Worm (Caenorhabditis elegans) whole organism, mixed stage, embryonic: ENCODE data around the gene igcm-2.
A peak's percentile ranks its signal among the peaks of the same experiment; 100 is the strongest.

Experiments
- M03D4.4 ChIP-seq: sonication (generic microtip); optimal IDR thresholded peaks from 2 replicates; lab custom pipeline; 2017; ENCODE audit warnings: mild to moderate bottlenecking, missing genetic modification characterization, missing compliant biosample characterization
- bed-3 ChIP-seq: fragments of 200-800 bp; sonication (Bioruptor generic); optimal IDR thresholded peaks from 3 replicates; lab custom pipeline; 2018; ENCODE audit warnings: mild to moderate bottlenecking, missing genetic modification characterization, moderate library complexity, missing compliant biosample characterization
- blmp-1 ChIP-seq: fragments of 150-350 bp; optimal IDR thresholded peaks from 2 replicates; lab custom pipeline; 2014; ENCODE audit warnings: missing biosample characterization, missing genetic modification characterization
- ceh-39 ChIP-seq: fragments of 150-350 bp; optimal IDR thresholded peaks from 2 replicates; lab custom pipeline; 2014; ENCODE audit warnings: missing biosample characterization, missing genetic modification characterization
- ceh-43 ChIP-seq: fragments of 200-800 bp; sonication (Bioruptor generic); optimal IDR thresholded peaks from 2 replicates; lab custom pipeline; 2018; ENCODE audit warnings: mild to moderate bottlenecking, missing genetic modification characterization, moderate library complexity, missing compliant biosample characterization
- ceh-83 ChIP-seq: fragments of 200-800 bp; sonication (Bioruptor generic); optimal IDR thresholded peaks from 2 replicates; lab custom pipeline; 2018; ENCODE audit warnings: mild to moderate bottlenecking, missing genetic modification characterization, missing compliant biosample characterization
- ces-1 ChIP-seq: fragments of 150-350 bp; optimal IDR thresholded peaks from 2 replicates; lab custom pipeline; 2014; ENCODE audit warnings: missing biosample characterization, missing genetic modification reagents, missing genetic modification characterization
- cnd-1 ChIP-seq: fragments of 200-800 bp; sonication (Bioruptor generic); optimal IDR thresholded peaks from 2 replicates; lab custom pipeline; 2018; ENCODE audit warnings: mild to moderate bottlenecking, missing genetic modification characterization, missing compliant biosample characterization
- drap-1 ChIP-seq: fragments of 200-800 bp; sonication (Bioruptor generic); optimal IDR thresholded peaks from 3 replicates; lab custom pipeline; 2018; ENCODE audit warnings: mild to moderate bottlenecking, missing genetic modification characterization, missing compliant biosample characterization
- elt-1 ChIP-seq: sonication (generic microtip); optimal IDR thresholded peaks from 2 replicates; lab custom pipeline; 2017; ENCODE audit warnings: missing genetic modification characterization, mild to moderate bottlenecking, missing compliant biosample characterization, antibody characterized with exemption, moderate library complexity, borderline replicate concordance; ENCODE audit not compliant: insufficient read depth
- elt-3 ChIP-seq: fragments of 150-350 bp; optimal IDR thresholded peaks from 2 replicates; lab custom pipeline; 2014; ENCODE audit warnings: missing biosample characterization, missing genetic modification characterization
- flh-1 ChIP-seq: fragments of 200-800 bp; sonication (Bioruptor generic); optimal IDR thresholded peaks from 2 replicates; lab custom pipeline; 2018; ENCODE audit warnings: mild to moderate bottlenecking, missing genetic modification characterization, moderate library complexity, missing compliant biosample characterization
- ham-2 ChIP-seq: fragments of 200-800 bp; sonication (Bioruptor generic); optimal IDR thresholded peaks from 2 replicates; lab custom pipeline; 2018; ENCODE audit warnings: mild to moderate bottlenecking, missing genetic modification characterization, missing compliant biosample characterization
- hlh-1 ChIP-seq: fragments of 150-350 bp; optimal IDR thresholded peaks from 2 replicates; lab custom pipeline; 2014; ENCODE audit warnings: missing biosample characterization, missing genetic modification reagents, missing genetic modification characterization
- lin-13 ChIP-seq: fragments of 150-350 bp; optimal IDR thresholded peaks from 2 replicates; lab custom pipeline; 2014; ENCODE audit warnings: missing biosample characterization, missing genetic modification characterization
- mab-5 ChIP-seq: fragments of 150-350 bp; optimal IDR thresholded peaks from 2 replicates; lab custom pipeline; 2014; ENCODE audit warnings: missing biosample characterization, missing genetic modification characterization
- mep-1 ChIP-seq: fragments of 150-350 bp; optimal IDR thresholded peaks from 2 replicates; lab custom pipeline; 2017; ENCODE audit warnings: missing biosample characterization, missing genetic modification reagents, missing genetic modification characterization, inconsistent platforms
- mls-2 ChIP-seq: sonication (generic microtip); optimal IDR thresholded peaks from 2 replicates; lab custom pipeline; 2016; ENCODE audit warnings: mild to moderate bottlenecking, missing genetic modification characterization, moderate library complexity, missing compliant biosample characterization
- nhr-12 ChIP-seq: fragments of 150-350 bp; optimal IDR thresholded peaks from 2 replicates; lab custom pipeline; 2014; ENCODE audit warnings: missing biosample characterization, missing genetic modification characterization
- nhr-2 ChIP-seq: fragments of 150-350 bp; optimal IDR thresholded peaks from 2 replicates; lab custom pipeline; 2014; ENCODE audit warnings: missing biosample characterization, missing genetic modification characterization
- nhr-237 ChIP-seq: fragments of 150-350 bp; optimal IDR thresholded peaks from 2 replicates; lab custom pipeline; 2014; ENCODE audit warnings: missing biosample characterization, missing genetic modification characterization
- nhr-76 ChIP-seq: sonication (generic microtip); optimal IDR thresholded peaks from 2 replicates; lab custom pipeline; 2017; ENCODE audit warnings: missing biosample characterization, missing genetic modification characterization
- pha-4 ChIP-seq: fragments of 150-350 bp; optimal IDR thresholded peaks from 2 replicates; lab custom pipeline; 2018; ENCODE audit warnings: missing biosample characterization, missing genetic modification reagents, missing genetic modification characterization
- sem-2 ChIP-seq: fragments of 200-800 bp; sonication (Bioruptor generic); optimal IDR thresholded peaks from 2 replicates; lab custom pipeline; 2018; ENCODE audit warnings: mild to moderate bottlenecking, missing genetic modification characterization, missing compliant biosample characterization
- snpc-4 ChIP-seq: fragments of 150-350 bp; optimal IDR thresholded peaks from 2 replicates; lab custom pipeline; 2014; ENCODE audit warnings: missing biosample characterization, missing genetic modification characterization
- sptf-1 ChIP-seq: sonication (generic microtip); optimal IDR thresholded peaks from 2 replicates; lab custom pipeline; 2017; ENCODE audit warnings: mild to moderate bottlenecking, missing genetic modification characterization, moderate library complexity, missing compliant biosample characterization
- tbx-8 ChIP-seq: fragments of 200-800 bp; sonication (Bioruptor generic); optimal IDR thresholded peaks from 2 replicates; lab custom pipeline; 2018; ENCODE audit warnings: mild to moderate bottlenecking, missing genetic modification characterization, moderate library complexity, missing compliant biosample characterization
- unc-120 ChIP-seq: sonication (generic microtip); optimal IDR thresholded peaks from 2 replicates; lab custom pipeline; 2017; ENCODE audit warnings: missing genetic modification characterization, missing compliant biosample characterization; ENCODE audit not compliant: poor library complexity, severe bottlenecking
- unc-39 ChIP-seq: fragments of 150-350 bp; optimal IDR thresholded peaks from 2 replicates; lab custom pipeline; 2014; ENCODE audit warnings: missing biosample characterization, missing genetic modification characterization
- unc-62 ChIP-seq: fragments of 150-350 bp; optimal IDR thresholded peaks from 2 replicates; lab custom pipeline; 2014; ENCODE audit warnings: missing biosample characterization, missing genetic modification reagents, missing genetic modification characterization
- ztf-11 ChIP-seq: fragments of 150-350 bp; optimal IDR thresholded peaks from 2 replicates; lab custom pipeline; 2014; ENCODE audit warnings: missing biosample characterization, missing genetic modification characterization

igcm-2 gene

ce11 chrX:6408286-6408685 is 16.9 kb upstream of the igcm-2 start:
- TF ChIP-seq tbx-8 (GFP tag; lab: Kevin White, UChicago) (no peak), lin-13 (tag; lab: Kevin White, UChicago) (no peak), sem-2 (no peak), pha-4 (tag; lab: Kevin White, UChicago) (no peak), ces-1 (GFP tag; lab: Kevin White, UChicago) (no peak), bed-3 (GFP tag; lab: Kevin White, UChicago) (no peak), nhr-12 (tag; lab: Kevin White, UChicago) (no peak), mep-1 (tag; lab: Kevin White, UChicago) (no peak), mab-5 (tag; lab: Kevin White, UChicago) (no peak), blmp-1 (tag; lab: Kevin White, UChicago) (no peak), mls-2 (tag; lab: Kevin White, UChicago) (no peak), drap-1 (GFP tag; lab: Kevin White, UChicago) (no peak), elt-1 (tag; lab: Kevin White, UChicago) (no peak)

ce11 chrX:6407805-6408204 is 16.4 kb upstream of the igcm-2 start:
- TF ChIP-seq ztf-11 (tag; lab: Kevin White, UChicago) (no peak), nhr-2 (tag; lab: Kevin White, UChicago) (no peak), nhr-12 (tag; lab: Kevin White, UChicago) (no peak), ceh-83 (GFP tag; lab: Kevin White, UChicago) (no peak), ceh-39 (no peak), snpc-4 (tag; lab: Kevin White, UChicago) (no peak), ham-2 (GFP tag; lab: Kevin White, UChicago) (no peak), sptf-1 (no peak), ces-1 (GFP tag; lab: Kevin White, UChicago) (no peak)

ce11 chrX:6405905-6406304 is 14.5 kb upstream of the igcm-2 start:
- TF ChIP-seq mls-2 (tag; lab: Kevin White, UChicago) (no peak), ceh-39 (no peak), nhr-76 (tag; lab: Kevin White, UChicago) (no peak), unc-120 (no peak), ham-2 (GFP tag; lab: Kevin White, UChicago) (no peak)
- TF ChIP-seq, all 35 proteins: peak for 0

ce11 chrX:6403122-6403521 is 11.7 kb upstream of the igcm-2 start, which contains the start of gene glt-4:
glt-4 (plus strand) TSS chrX:6403422.
- TF ChIP-seq ceh-39, result no peak
- no peak for TF ChIP-seq hlh-1 (tag; lab: Kevin White, UChicago)
- TF ChIP-seq mep-1 (tag; lab: Kevin White, UChicago), result no peak
- no peak for TF ChIP-seq blmp-1 (tag; lab: Kevin White, UChicago)
- TF ChIP-seq nhr-2 (tag; lab: Kevin White, UChicago), result no peak
- no peak for TF ChIP-seq M03D4.4 (tag; lab: Kevin White, UChicago)
- TF ChIP-seq ham-2 (GFP tag; lab: Kevin White, UChicago), result no peak
- TF ChIP-seq flh-1, result no peak
- TF ChIP-seq nhr-237 (tag; lab: Kevin White, UChicago), result no peak
- no peak for TF ChIP-seq unc-120
- no peak for TF ChIP-seq ces-1 (GFP tag; lab: Kevin White, UChicago)
- no peak for TF ChIP-seq ceh-83 (GFP tag; lab: Kevin White, UChicago)

- TF ChIP-seq tbx-8 (GFP tag; lab: Kevin White, UChicago) (no peak), cnd-1 (tag; lab: Kevin White, UChicago) (no peak), elt-3 (tag; lab: Kevin White, UChicago) (no peak), ceh-83 (GFP tag; lab: Kevin White, UChicago) (no peak), ceh-43 (no peak), nhr-2 (tag; lab: Kevin White, UChicago) (no peak), unc-39 (tag; lab: Kevin White, UChicago) (no peak), hlh-1 (tag; lab: Kevin White, UChicago) (peak; percentile 79), unc-62 (GFP tag; lab: Kevin White, UChicago) (peak; percentile 61), nhr-12 (tag; lab: Kevin White, UChicago) (no peak), unc-120 (peak; percentile 44), nhr-76 (tag; lab: Kevin White, UChicago) (no peak)
Observed at ce11 chrX:6399450-6399849, 8.1 kb upstream of the igcm-2 start.
